Worm (Caenorhabditis elegans): ENCODE results near the gene bath-28.

bath-28 gene

DNA sequence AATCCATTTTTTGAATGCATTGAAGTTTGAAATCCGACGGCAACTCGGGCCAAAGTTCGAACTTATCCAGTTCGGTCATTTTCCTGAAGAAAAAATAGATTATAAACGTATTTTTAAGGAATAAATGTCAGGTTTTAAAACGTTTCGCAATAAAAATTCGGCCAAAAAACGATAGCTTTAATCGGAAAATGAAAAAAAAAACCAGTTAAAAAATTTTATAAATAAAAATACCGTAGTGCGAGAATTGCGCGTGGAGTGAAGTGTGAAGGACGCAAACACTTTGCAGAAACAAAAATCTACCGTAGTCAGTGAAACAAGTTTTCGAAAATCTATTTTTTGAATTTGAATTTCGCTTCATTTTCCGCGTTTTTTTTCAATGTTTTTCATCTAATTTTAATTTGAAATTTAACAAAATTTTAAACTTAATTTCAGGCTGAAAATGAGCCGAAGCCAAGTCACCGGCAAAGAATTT is 5.1 kb upstream of the bath-28 start, which contains the start of gene F14D2.8:
Gene F14D2.8, minus strand, starts transcription at position 51 of the 472 bp plus-strand sequence.
- TF ChIP-seq zfp-2 (tag; optimal IDR thresholded peaks at IDR 0.05), result no peak
- TF ChIP-seq ces-1 (GFP tag; optimal IDR thresholded peaks at IDR 0.05), result no peak
- TF ChIP-seq unc-62 (GFP tag; optimal IDR thresholded peaks at IDR 0.05 in 1 of 2), result no peak
- no peak for TF ChIP-seq unc-62 (tag; optimal IDR thresholded peaks at IDR 0.05)
- TF ChIP-seq hmg-1.1 (GFP tag; IDR thresholded peaks at IDR 0.05), result no peak
- no peak for TF ChIP-seq arid-1 (GFP tag; conservative IDR thresholded peaks at IDR 0.05)
- TF ChIP-seq nhr-6 (tag; optimal IDR thresholded peaks at IDR 0.05), result no peak
- no peak for TF ChIP-seq lim-7 (GFP tag; IDR thresholded peaks at IDR 0.05)
- TF ChIP-seq pha-4 (GFP tag; IDR thresholded peaks at IDR 0.05), result no peak
- no peak for TF ChIP-seq pha-4 (tag; optimal IDR thresholded peaks at IDR 0.05)
- TF ChIP-seq unc-39 (tag; optimal IDR thresholded peaks at IDR 0.05), result no peak
- no peak for TF ChIP-seq nhr-10 (tag; optimal IDR thresholded peaks at IDR 0.05)
- no peak for TF ChIP-seq lir-3 (tag; optimal IDR thresholded peaks at IDR 0.05)
- TF ChIP-seq T26A8.4 (GFP tag; IDR thresholded peaks at IDR 0.05), result no peak
- TF ChIP-seq nhr-77 (tag; optimal IDR thresholded peaks at IDR 0.05), result no peak
- TF ChIP-seq spr-3 (GFP tag; optimal IDR thresholded peaks at IDR 0.05), result no peak
- no peak for TF ChIP-seq ceh-44 (GFP tag; IDR thresholded peaks at IDR 0.05)
- TF ChIP-seq mdl-1 (tag; optimal IDR thresholded peaks at IDR 0.05), result no peak
- TF ChIP-seq php-3 (GFP tag; IDR thresholded peaks at IDR 0.05), result no peak
- TF ChIP-seq T20F7.1 (GFP tag; optimal IDR thresholded peaks at IDR 0.05), result no peak

DNA sequence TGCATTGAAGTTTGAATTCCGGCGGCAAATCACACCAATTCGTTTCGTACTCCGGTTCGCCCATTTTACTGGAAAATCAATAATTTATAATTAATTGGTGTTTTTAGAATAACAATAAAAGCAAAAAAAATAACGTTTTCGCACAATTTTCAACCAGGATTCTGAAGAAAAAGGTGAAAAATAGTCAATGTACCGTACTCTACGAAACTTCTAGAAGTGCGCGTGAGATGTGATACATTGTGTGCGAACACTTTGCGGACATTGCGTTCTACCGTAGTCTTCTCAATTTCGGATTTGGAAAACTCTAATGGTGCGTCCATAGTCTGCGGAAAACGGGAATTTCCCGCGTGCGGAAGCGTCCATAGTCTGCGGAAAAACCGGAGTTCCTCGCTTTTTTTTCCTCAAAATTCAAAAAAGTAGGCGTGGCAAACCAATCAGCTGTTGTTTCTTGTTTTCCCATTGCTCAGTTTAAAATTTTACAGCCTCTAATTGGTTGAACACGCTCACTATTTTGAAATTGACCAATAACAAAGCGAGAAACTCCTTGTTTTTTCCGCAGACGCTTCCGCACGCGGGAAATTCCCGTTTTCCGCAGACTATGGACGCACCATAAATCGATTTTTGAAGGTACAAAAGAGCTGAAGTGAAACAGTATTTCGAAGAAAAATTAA is 3.3 kb upstream of the bath-28 start, which contains the start of the genes F14D2.14 and bath-29:
Gene F14D2.14, minus strand, starts transcription at position 51 of the 671 bp plus-strand sequence.
Gene bath-29, plus strand, starts transcription at position 621 of the 671 bp plus-strand sequence.
- peak; percentile 33 for TF ChIP-seq aha-1 (tag)
- TF ChIP-seq vab-7 (GFP tag; IDR thresholded peaks at IDR 0.05), result no peak

DNA sequence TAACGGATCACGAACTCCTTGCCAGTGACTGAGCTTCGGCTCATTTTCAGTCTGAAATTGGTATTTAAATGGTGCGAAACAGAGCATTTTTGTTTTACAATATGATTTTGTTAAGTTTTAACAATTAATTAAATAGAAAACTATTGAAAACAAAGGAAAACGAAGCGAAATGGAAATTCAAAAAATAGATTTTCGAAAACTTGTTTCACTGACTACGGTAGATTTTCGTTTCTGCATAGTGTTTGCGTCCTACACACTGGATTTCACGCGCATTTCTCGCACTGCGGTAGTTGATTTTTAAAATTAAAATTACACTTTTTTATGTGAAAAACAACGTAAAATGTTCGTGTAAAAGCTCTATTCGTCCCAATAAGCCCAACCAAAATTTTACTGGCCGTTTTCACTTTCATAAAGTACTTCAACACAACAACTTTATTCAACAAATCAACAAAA is 1.6 kb upstream of the bath-28 start, which contains the start of gene bath-30:
Gene bath-30, minus strand, starts transcription at position 51 of the 453 bp plus-strand sequence.
- TF ChIP-seq lin-38 (GFP tag; IDR thresholded peaks at IDR 0.05), result 0 out of 2 replicates have a peak, but pooled peaks have one; percentile 12
- TF ChIP-seq gei-8 (GFP tag; optimal IDR thresholded peaks at IDR 0.05), result no peak
- TF ChIP-seq hlh-11 (tag; optimal IDR thresholded peaks at IDR 0.05), result no peak
- TF ChIP-seq jun-1 (tag; optimal IDR thresholded peaks at IDR 0.05), result no peak

DNA sequence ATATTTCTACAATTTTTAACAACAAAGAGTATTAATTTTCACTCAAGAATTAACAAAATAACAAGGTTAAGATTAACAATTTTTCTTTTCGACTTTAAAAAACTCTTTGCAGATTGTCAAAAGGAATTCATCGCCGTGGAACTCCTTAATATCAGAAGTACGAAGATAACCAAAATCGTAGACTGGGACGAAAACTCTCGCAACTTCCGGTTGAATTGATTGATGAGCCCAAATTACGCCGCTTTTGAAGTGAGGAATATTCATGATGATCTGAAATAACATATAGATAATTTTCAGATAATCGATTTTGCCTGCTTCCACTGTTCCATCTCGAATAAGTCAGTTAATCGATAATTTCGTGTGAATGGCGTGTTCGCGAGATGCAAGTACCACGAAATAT is 1.1 kb downstream of the bath-28 start, which contains the start of gene F14D2.15:
Gene F14D2.15, minus strand, starts transcription at position 101 of the 400 bp plus-strand sequence.
- TF ChIP-seq gei-8 (GFP tag; optimal IDR thresholded peaks at IDR 0.05), result no peak
- peak; percentile 49 for TF ChIP-seq ceh-28 (tag; optimal IDR thresholded peaks at IDR 0.05)

DNA sequence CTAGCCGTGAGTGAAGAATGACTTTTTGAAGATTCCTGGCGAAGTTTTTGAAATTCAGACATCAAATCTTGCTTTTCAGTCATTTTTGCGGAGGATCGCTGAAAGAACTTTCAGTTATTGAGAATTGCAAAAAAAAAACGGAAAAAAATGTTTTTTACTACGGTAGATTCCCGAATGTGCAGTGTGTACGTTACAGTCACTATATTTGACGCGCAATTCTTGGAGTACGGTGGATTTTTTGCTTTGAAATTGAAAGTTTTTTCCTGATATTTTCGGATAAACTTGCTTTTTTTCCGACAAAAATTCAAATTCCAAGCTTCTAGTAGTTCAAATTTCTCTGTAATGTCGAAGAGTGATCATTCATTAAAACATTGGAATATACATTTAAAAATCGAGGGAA is 2.8 kb downstream of the bath-28 start, which contains the start of gene F14D2.11:
Gene F14D2.11, minus strand, starts transcription at position 101 of the 400 bp plus-strand sequence.
- TF ChIP-seq spr-1 (tag; optimal IDR thresholded peaks at IDR 0.05) (no peak), ceh-82 (tag; optimal IDR thresholded peaks at IDR 0.05) (no peak)

DNA sequence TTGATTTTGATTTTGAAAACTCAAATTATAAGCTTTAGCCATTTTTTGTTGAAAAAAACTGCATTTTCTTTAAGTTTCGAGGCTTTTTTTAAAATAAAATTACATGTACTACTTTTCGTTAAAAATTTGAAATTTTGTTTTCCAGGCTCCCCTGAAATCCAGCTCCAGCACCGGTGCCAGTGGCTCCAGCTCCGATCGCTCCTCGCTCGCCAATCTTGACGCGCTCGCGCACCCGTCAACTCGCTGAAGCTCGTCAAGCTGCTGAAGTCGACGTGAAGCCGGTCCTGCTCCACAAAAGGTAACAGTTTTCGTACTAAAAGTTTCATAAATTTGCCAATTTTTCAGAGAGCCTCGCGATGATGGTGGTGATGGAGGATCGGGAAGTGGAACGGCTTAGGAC is 3.9 kb downstream of the bath-28 start:
- TF ChIP-seq hlh-30 (tag; optimal IDR thresholded peaks at IDR 0.05; ENCODE audit: insufficient read depth) (no peak), nhr-10 (tag; optimal IDR thresholded peaks at IDR 0.05) (no peak), set-16 (GFP tag; IDR thresholded peaks at IDR 0.05) (peak; percentile 87)
